Comparison of ENCODE assay signal across 1 fruit fly cellular context in genomic region chr3L:2479250-2479649, dm6.
TF ChIP-seq lines count a peak whose summit lies in the region.

No protein-coding gene starts in this region.

TF ChIP-seq in whole organism, embryonic, 481 proteins besides CTCF, POLR2A, EP300 and RAD21 (continued from another document and continues in another):
- TF ChIP-seq CG34376 (GFP tag; optimal IDR thresholded peaks at IDR 0.05; lab: Kevin White, UChicago) = no peak
- peak; percentile 16 for TF ChIP-seq CG1529 (GFP tag; optimal IDR thresholded peaks at IDR 0.05; lab: Kevin White, UChicago)
- TF ChIP-seq sc (optimal IDR thresholded peaks at IDR 0.05; lab: Kevin White, UChicago) = no peak
- TF ChIP-seq sc (GFP tag; optimal IDR thresholded peaks at IDR 0.05; lab: Kevin White, UChicago) = no peak
- peak; percentile 64; the same call in 2 of the 3 replicates for TF ChIP-seq row (GFP tag; IDR thresholded peaks at IDR 0.05; lab: Robert Waterston, UW)
- TF ChIP-seq CG32772 (GFP tag; IDR thresholded peaks at IDR 0.05; lab: Robert Waterston, UW) = no peak
- peak; percentile 12 for TF ChIP-seq Abd-B (GFP tag; optimal IDR thresholded peaks at IDR 0.05; lab: Kevin White, UChicago)
- peak; percentile 74 for TF ChIP-seq CG18262 (tag; optimal IDR thresholded peaks at IDR 0.05; lab: Kevin White, UChicago)
- no peak for TF ChIP-seq dimm (GFP tag; IDR thresholded peaks at IDR 0.05; lab: Robert Waterston, UW)
- no peak for TF ChIP-seq CG15479 (GFP tag; optimal IDR thresholded peaks at IDR 0.05; lab: Kevin White, UChicago)
- no peak for TF ChIP-seq CG10565 (GFP tag; optimal IDR thresholded peaks at IDR 0.05; lab: Kevin White, UChicago)
- TF ChIP-seq YL-1 (GFP tag; optimal IDR thresholded peaks at IDR 0.05; lab: Kevin White, UChicago) = no peak
- TF ChIP-seq lola (GFP tag; optimal IDR thresholded peaks at IDR 0.05; lab: Kevin White, UChicago) = peak in 1 of 3 experiments; percentile 55
- peak; percentile 44 for TF ChIP-seq org-1 (GFP tag; optimal IDR thresholded peaks at IDR 0.05; lab: Kevin White, UChicago)
- TF ChIP-seq CG14014 (GFP tag; IDR thresholded peaks at IDR 0.05; lab: Robert Waterston, UW) = no peak
- TF ChIP-seq fd96Cb (tag; optimal IDR thresholded peaks at IDR 0.05; lab: Kevin White, UChicago) = peak; percentile 70
- peak; percentile 9 for TF ChIP-seq CG16863 (GFP tag; optimal IDR thresholded peaks at IDR 0.05; lab: Kevin White, UChicago)
- no peak for TF ChIP-seq sug (tag; optimal IDR thresholded peaks at IDR 0.05; lab: Kevin White, UChicago)
- TF ChIP-seq Nf-YB (GFP tag; optimal IDR thresholded peaks at IDR 0.05; lab: Kevin White, UChicago) = no peak
- no peak for TF ChIP-seq TFAM (GFP tag; optimal IDR thresholded peaks at IDR 0.05; lab: Kevin White, UChicago)
- TF ChIP-seq CG10267 (tag; optimal IDR thresholded peaks at IDR 0.05; lab: Kevin White, UChicago) = peak; percentile 69
- TF ChIP-seq CG11085 (GFP tag; IDR thresholded peaks at IDR 0.05; lab: Robert Waterston, UW) = no peak
- peak; percentile 35; the same call in 1 of the 2 replicates for TF ChIP-seq al (GFP tag; IDR thresholded peaks at IDR 0.05; lab: Robert Waterston, UW)
- no peak for TF ChIP-seq Hey (tag; optimal IDR thresholded peaks at IDR 0.05; lab: Kevin White, UChicago)
- TF ChIP-seq ham (GFP tag; IDR thresholded peaks at IDR 0.05; lab: Robert Waterston, UW) = no peak
- TF ChIP-seq sim (GFP tag; IDR thresholded peaks at IDR 0.05; lab: Robert Waterston, UW) = no peak
- TF ChIP-seq slou (GFP tag; optimal IDR thresholded peaks at IDR 0.05; lab: Kevin White, UChicago) = no peak
- no peak for TF ChIP-seq CG11456 (GFP tag; IDR thresholded peaks at IDR 0.05; lab: Robert Waterston, UW)
- TF ChIP-seq CG2120 (GFP tag; optimal IDR thresholded peaks at IDR 0.05; lab: Kevin White, UChicago) = peak; percentile 32
- TF ChIP-seq en (GFP tag; optimal IDR thresholded peaks at IDR 0.05; lab: Kevin White, UChicago) = no peak
- no peak for TF ChIP-seq schlank (tag; optimal IDR thresholded peaks at IDR 0.05; lab: Kevin White, UChicago)
- TF ChIP-seq wdn (GFP tag; IDR thresholded peaks at IDR 0.05; lab: Robert Waterston, UW) = no peak
- TF ChIP-seq MTF-1 (GFP tag; optimal IDR thresholded peaks at IDR 0.05; lab: Kevin White, UChicago; ENCODE audit: borderline replicate concordance) = no peak
- peak; percentile 63 for TF ChIP-seq CG12391 (tag; optimal IDR thresholded peaks at IDR 0.05; lab: Kevin White, UChicago)
- TF ChIP-seq CG12155 (GFP tag; optimal IDR thresholded peaks at IDR 0.05; lab: Kevin White, UChicago) = no peak
- TF ChIP-seq unpg (GFP tag; optimal IDR thresholded peaks at IDR 0.05; lab: Kevin White, UChicago) = peak; percentile 64
- TF ChIP-seq Stat92E (GFP tag; optimal IDR thresholded peaks at IDR 0.05; lab: Kevin White, UChicago) = peak in 1 of 3 experiments; percentile 60
- TF ChIP-seq Awh (GFP tag; IDR thresholded peaks at IDR 0.05; lab: Robert Waterston, UW) = no peak
- no peak for TF ChIP-seq CG1792 (GFP tag; optimal IDR thresholded peaks at IDR 0.05; lab: Kevin White, UChicago)
- TF ChIP-seq exex (tag; optimal IDR thresholded peaks at IDR 0.05; lab: Kevin White, UChicago) = no peak
- peak; percentile 4 for TF ChIP-seq CG5180 (GFP tag; optimal IDR thresholded peaks at IDR 0.05; lab: Kevin White, UChicago)
- no peak for TF ChIP-seq onecut (GFP tag; IDR thresholded peaks at IDR 0.05; lab: Robert Waterston, UW)
- TF ChIP-seq sr (GFP tag; IDR thresholded peaks at IDR 0.05; lab: Robert Waterston, UW) = no peak
- TF ChIP-seq Six4 (GFP tag; optimal IDR thresholded peaks at IDR 0.05; lab: Kevin White, UChicago) = peak; percentile 2
- 0 out of 2 replicates have a peak, but pooled peaks have one; percentile 18 for TF ChIP-seq CG10959 (GFP tag; IDR thresholded peaks at IDR 0.05; lab: Robert Waterston, UW)
- TF ChIP-seq kay (GFP tag; optimal IDR thresholded peaks at IDR 0.05; lab: Kevin White, UChicago) = no peak
- TF ChIP-seq CG6791 (GFP tag; IDR thresholded peaks at IDR 0.05; lab: Robert Waterston, UW; ENCODE audit: partially characterized antibody) = no peak
- no peak for TF ChIP-seq kni (GFP tag; optimal IDR thresholded peaks at IDR 0.05; lab: Kevin White, UChicago)
- 0 out of 2 replicates have a peak, but pooled peaks have one; percentile 17 for TF ChIP-seq Rx (GFP tag; IDR thresholded peaks at IDR 0.05; lab: Robert Waterston, UW)
- TF ChIP-seq CG16815 (GFP tag; optimal IDR thresholded peaks at IDR 0.05; lab: Kevin White, UChicago) = no peak
- TF ChIP-seq Gug (GFP tag; IDR thresholded peaks at IDR 0.05; lab: Robert Waterston, UW) = no peak
- TF ChIP-seq Neu2 (GFP tag; optimal IDR thresholded peaks at IDR 0.05; lab: Kevin White, UChicago; ENCODE audit: borderline replicate concordance) = no peak
- no peak for TF ChIP-seq Doc2 (GFP tag; IDR thresholded peaks at IDR 0.05; lab: Robert Waterston, UW)
- TF ChIP-seq grau (tag; optimal IDR thresholded peaks at IDR 0.05; lab: Kevin White, UChicago) = peak; percentile 48
- peak; percentile 24; the same call in 1 of the 2 replicates for TF ChIP-seq CG32532 (GFP tag; IDR thresholded peaks at IDR 0.05; lab: Robert Waterston, UW)
- TF ChIP-seq BtbVII (GFP tag; optimal IDR thresholded peaks at IDR 0.05; lab: Kevin White, UChicago) = peak; percentile 47
- TF ChIP-seq CG12104 (GFP tag; optimal IDR thresholded peaks at IDR 0.05; lab: Kevin White, UChicago) = no peak
- peak; percentile 12 for TF ChIP-seq twi (tag; optimal IDR thresholded peaks at IDR 0.05; lab: Kevin White, UChicago)
- no peak for TF ChIP-seq HmgD (GFP tag; optimal IDR thresholded peaks at IDR 0.05; lab: Kevin White, UChicago)
- TF ChIP-seq NC2β (GFP tag; optimal IDR thresholded peaks at IDR 0.05; lab: Kevin White, UChicago) = peak; percentile 33
- no peak for TF ChIP-seq CG10431 (GFP tag; optimal IDR thresholded peaks at IDR 0.05; lab: Kevin White, UChicago)
- no peak for TF ChIP-seq ken (GFP tag; IDR thresholded peaks at IDR 0.05; lab: Robert Waterston, UW)
- peak; percentile 29 for TF ChIP-seq Atf3 (GFP tag; optimal IDR thresholded peaks at IDR 0.05; lab: Kevin White, UChicago)
- peak; percentile 24 for TF ChIP-seq gcm (GFP tag; optimal IDR thresholded peaks at IDR 0.05; lab: Kevin White, UChicago)
- no peak for TF ChIP-seq emc (GFP tag; optimal IDR thresholded peaks at IDR 0.05; lab: Kevin White, UChicago)
- no peak for TF ChIP-seq CG42726 (GFP tag; IDR thresholded peaks at IDR 0.05; lab: Robert Waterston, UW; ENCODE audit: partially characterized antibody)
- no peak for TF ChIP-seq CG11093 (GFP tag; IDR thresholded peaks at IDR 0.05; lab: Robert Waterston, UW)
- TF ChIP-seq CG2889 (GFP tag; IDR thresholded peaks at IDR 0.05; lab: Robert Waterston, UW) = no peak
- no peak for TF ChIP-seq mirr (GFP tag; optimal IDR thresholded peaks at IDR 0.05; lab: Kevin White, UChicago)
- TF ChIP-seq CG18764 (GFP tag; optimal IDR thresholded peaks at IDR 0.05; lab: Kevin White, UChicago) = peak; percentile 18
- TF ChIP-seq chinmo (GFP tag; IDR thresholded peaks at IDR 0.05; lab: Robert Waterston, UW; ENCODE audit: partially characterized antibody) = no peak
- no peak for TF ChIP-seq HHEX (GFP tag; optimal IDR thresholded peaks at IDR 0.05; lab: Kevin White, UChicago)
- peak; percentile 16 for TF ChIP-seq CG18476 (GFP tag; optimal IDR thresholded peaks at IDR 0.05; lab: Kevin White, UChicago)
- peak; percentile 28 for TF ChIP-seq odd (GFP tag; optimal IDR thresholded peaks at IDR 0.05; lab: Kevin White, UChicago)
- TF ChIP-seq esg (GFP tag; conservative IDR thresholded peaks at IDR 0.05; lab: Robert Waterston, UW) = no peak
- TF ChIP-seq mam (GFP tag; optimal IDR thresholded peaks at IDR 0.05; lab: Kevin White, UChicago) = no peak
- TF ChIP-seq bcd (GFP tag; optimal IDR thresholded peaks at IDR 0.05; lab: Kevin White, UChicago) = peak; percentile 19
- TF ChIP-seq ato (GFP tag; IDR thresholded peaks at IDR 0.05; lab: Robert Waterston, UW; ENCODE audit: partially characterized antibody) = no peak
- TF ChIP-seq HLH4C (GFP tag; IDR thresholded peaks at IDR 0.05; lab: Robert Waterston, UW; ENCODE audit: partially characterized antibody) = no peak
- TF ChIP-seq croc (GFP tag; conservative IDR thresholded peaks at IDR 0.05; lab: Robert Waterston, UW) = peak; percentile 30; the same call in 1 of the 3 replicates
- TF ChIP-seq CG5245 (GFP tag; optimal IDR thresholded peaks at IDR 0.05; lab: Kevin White, UChicago) = peak; percentile 45
- TF ChIP-seq stc (GFP tag; IDR thresholded peaks at IDR 0.05; lab: Robert Waterston, UW) = no peak
- no peak for TF ChIP-seq NfI (GFP tag; optimal IDR thresholded peaks at IDR 0.05; lab: Kevin White, UChicago)
- no peak for TF ChIP-seq C15 (GFP tag; IDR thresholded peaks at IDR 0.05; lab: Robert Waterston, UW)
- peak; percentile 79 for TF ChIP-seq CG2712 (tag; optimal IDR thresholded peaks at IDR 0.05; lab: Kevin White, UChicago)
- TF ChIP-seq CG2678 (tag; optimal IDR thresholded peaks at IDR 0.05; lab: Kevin White, UChicago) = peak; percentile 67
- TF ChIP-seq insv (GFP tag; optimal IDR thresholded peaks at IDR 0.05; lab: Kevin White, UChicago) = no peak
- no peak for TF ChIP-seq disco-r (GFP tag; optimal IDR thresholded peaks at IDR 0.05; lab: Kevin White, UChicago)
- TF ChIP-seq chm (GFP tag; IDR thresholded peaks at IDR 0.05; lab: Robert Waterston, UW) = no peak
- TF ChIP-seq E2f2 (GFP tag; IDR thresholded peaks at IDR 0.05; lab: Robert Waterston, UW) = no peak
- TF ChIP-seq CG6254 (GFP tag; optimal IDR thresholded peaks at IDR 0.05; lab: Kevin White, UChicago) = peak; percentile 55
- TF ChIP-seq CG7556 (GFP tag; optimal IDR thresholded peaks at IDR 0.05; lab: Kevin White, UChicago) = peak; percentile 59
- TF ChIP-seq hkb (optimal IDR thresholded peaks at IDR 0.05; lab: Kevin White, UChicago) = no peak
- TF ChIP-seq hkb (GFP tag; IDR thresholded peaks at IDR 0.05; lab: Robert Waterston, UW) = peak; percentile 51
- TF ChIP-seq CG15269 (tag; optimal IDR thresholded peaks at IDR 0.05; lab: Kevin White, UChicago) = peak; percentile 24
- peak; percentile 35 for TF ChIP-seq nau (GFP tag; optimal IDR thresholded peaks at IDR 0.05; lab: Kevin White, UChicago)
- TF ChIP-seq Sox102F (GFP tag; optimal IDR thresholded peaks at IDR 0.05; lab: Kevin White, UChicago) = peak; percentile 48
- peak; percentile 58 for TF ChIP-seq Ptx1 (GFP tag; IDR thresholded peaks at IDR 0.05; lab: Robert Waterston, UW)
- TF ChIP-seq zfh2 (GFP tag; optimal IDR thresholded peaks at IDR 0.05; lab: Kevin White, UChicago) = no peak
- TF ChIP-seq dysf (GFP tag; IDR thresholded peaks at IDR 0.05; lab: Robert Waterston, UW) = peak; percentile 58
- TF ChIP-seq CG17912 (GFP tag; optimal IDR thresholded peaks at IDR 0.05; lab: Kevin White, UChicago) = no peak
- TF ChIP-seq Oli (tag; optimal IDR thresholded peaks at IDR 0.05; lab: Kevin White, UChicago) = peak; percentile 49
- TF ChIP-seq Eip74EF (GFP tag; optimal IDR thresholded peaks at IDR 0.05; lab: Kevin White, UChicago) = peak in 1 of 2 experiments; percentile 65
- TF ChIP-seq tgo (GFP tag; IDR thresholded peaks at IDR 0.05; lab: Robert Waterston, UW) = 0 out of 3 replicates have a peak, but pooled peaks have one; percentile 22
- no peak; the same call in 1 of the 2 replicates for TF ChIP-seq Nf-YA (GFP tag; IDR thresholded peaks at IDR 0.05; lab: Robert Waterston, UW)
- no peak for TF ChIP-seq Kr (GFP tag; optimal IDR thresholded peaks at IDR 0.05; lab: Kevin White, UChicago)
- TF ChIP-seq CG14860 (GFP tag; IDR thresholded peaks at IDR 0.05; lab: Robert Waterston, UW; ENCODE audit: partially characterized antibody) = no peak
- no peak for TF ChIP-seq CG3407 (GFP tag; optimal IDR thresholded peaks at IDR 0.05; lab: Kevin White, UChicago)
- TF ChIP-seq dmrt99B (tag; optimal IDR thresholded peaks at IDR 0.05; lab: Kevin White, UChicago) = peak; percentile 67
- no peak for TF ChIP-seq rib (GFP tag; IDR thresholded peaks at IDR 0.05; lab: Robert Waterston, UW)
- TF ChIP-seq sob (GFP tag; IDR thresholded peaks at IDR 0.05; lab: Robert Waterston, UW) = no peak
- TF ChIP-seq CG8944 (GFP tag; optimal IDR thresholded peaks at IDR 0.05; lab: Kevin White, UChicago) = peak; percentile 29
- no peak for TF ChIP-seq CG10274 (GFP tag; optimal IDR thresholded peaks at IDR 0.05; lab: Kevin White, UChicago)
- TF ChIP-seq az2 (GFP tag; optimal IDR thresholded peaks at IDR 0.05; lab: Kevin White, UChicago) = peak; percentile 31
- TF ChIP-seq CG10321 (GFP tag; IDR thresholded peaks at IDR 0.05; lab: Robert Waterston, UW) = no peak
- no peak for TF ChIP-seq z (GFP tag; IDR thresholded peaks at IDR 0.05; lab: Robert Waterston, UW)
- TF ChIP-seq Poxn (GFP tag; IDR thresholded peaks at IDR 0.05; lab: Robert Waterston, UW) = no peak
- TF ChIP-seq CG8388 (GFP tag; optimal IDR thresholded peaks at IDR 0.05; lab: Kevin White, UChicago) = peak; percentile 62
- TF ChIP-seq CG12071 (GFP tag; optimal IDR thresholded peaks at IDR 0.05; lab: Kevin White, UChicago) = no peak
- TF ChIP-seq CG14667 (GFP tag; IDR thresholded peaks at IDR 0.05; lab: Robert Waterston, UW) = no peak
- peak; percentile 93 for TF ChIP-seq nom (GFP tag; optimal IDR thresholded peaks at IDR 0.05; lab: Kevin White, UChicago)
- TF ChIP-seq CG13894 (tag; optimal IDR thresholded peaks at IDR 0.05; lab: Kevin White, UChicago) = no peak
- TF ChIP-seq eyg (GFP tag; optimal IDR thresholded peaks at IDR 0.05; lab: Kevin White, UChicago) = no peak
- peak; percentile 16 for TF ChIP-seq CG6854 (GFP tag; optimal IDR thresholded peaks at IDR 0.05; lab: Kevin White, UChicago)
- no peak for TF ChIP-seq NC2α (GFP tag; optimal IDR thresholded peaks at IDR 0.05; lab: Kevin White, UChicago)
- no peak for TF ChIP-seq vnd (GFP tag; IDR thresholded peaks at IDR 0.05; lab: Robert Waterston, UW; ENCODE audit: partially characterized antibody)
- peak; percentile 53 for TF ChIP-seq zf30C (GFP tag; optimal IDR thresholded peaks at IDR 0.05; lab: Kevin White, UChicago)
- peak; percentile 1 for TF ChIP-seq Fer3 (tag; optimal IDR thresholded peaks at IDR 0.05; lab: Kevin White, UChicago)
- no peak for TF ChIP-seq CG12299 (tag; optimal IDR thresholded peaks at IDR 0.05; lab: Kevin White, UChicago)
- no peak for TF ChIP-seq CG13287 (GFP tag; IDR thresholded peaks at IDR 0.05; lab: Robert Waterston, UW; ENCODE audit: partially characterized antibody)
- TF ChIP-seq CG4707 (GFP tag; optimal IDR thresholded peaks at IDR 0.05; lab: Kevin White, UChicago) = no peak
- no peak for TF ChIP-seq CG6683 (GFP tag; optimal IDR thresholded peaks at IDR 0.05; lab: Kevin White, UChicago)
- TF ChIP-seq CG34422 (GFP tag; IDR thresholded peaks at IDR 0.05; lab: Robert Waterston, UW) = no peak
- no peak for TF ChIP-seq fd64A (GFP tag; optimal IDR thresholded peaks at IDR 0.05; lab: Kevin White, UChicago)
- TF ChIP-seq CG9797 (GFP tag; optimal IDR thresholded peaks at IDR 0.05; lab: Kevin White, UChicago) = no peak
